Fruit fly (Drosophila melanogaster) whole organism, embryonic: ENCODE measurements around the gene mh.

Experiments used
- Ada2b ChIP-seq: fragments of 200-800 bp; sonication (Bioruptor generic); IDR thresholded peaks from 2 replicates; pipeline ENCODE4 v1.3.6; 2022; ENCODE audit warnings: missing biosample characterization, missing genetic modification characterization
- Bteb2 ChIP-seq: fragments of 200-800 bp; sonication (Bioruptor generic); optimal IDR thresholded peaks from 2 replicates; lab custom pipeline; 2016; ENCODE audit warnings: missing biosample characterization, missing genetic modification characterization
- CG12219 ChIP-seq: fragments of 200-800 bp; sonication (Bioruptor generic); optimal IDR thresholded peaks from 3 replicates; lab custom pipeline; 2018; ENCODE audit warnings: missing biosample characterization, mild to moderate bottlenecking, missing genetic modification characterization
- CG12299 ChIP-seq: fragments of 200-800 bp; sonication (Bioruptor generic); optimal IDR thresholded peaks from 2 replicates; lab custom pipeline; 2018; ENCODE audit warnings: missing biosample characterization, mild to moderate bottlenecking, missing genetic modification characterization
- CG12391 ChIP-seq: fragments of 200-800 bp; sonication (Bioruptor generic); optimal IDR thresholded peaks from 3 replicates; lab custom pipeline; 2018; ENCODE audit warnings: missing biosample characterization, mild to moderate bottlenecking, missing genetic modification characterization, moderate library complexity
- CG1603 ChIP-seq: fragments of 200-800 bp; sonication (Bioruptor generic); optimal IDR thresholded peaks from 2 replicates; lab custom pipeline; 2019; ENCODE audit warnings: missing biosample characterization, mild to moderate bottlenecking, missing genetic modification characterization, moderate library complexity
- CG17359 ChIP-seq: fragments of 200-800 bp; sonication (Bioruptor generic); optimal IDR thresholded peaks from 3 replicates; lab custom pipeline; 2018; ENCODE audit warnings: missing biosample characterization, mild to moderate bottlenecking, missing genetic modification characterization, moderate library complexity
- CG17568 ChIP-seq: fragments of 200-800 bp; sonication (Bioruptor generic); optimal IDR thresholded peaks from 2 replicates; lab custom pipeline; 2018; ENCODE audit warnings: missing biosample characterization, mild to moderate bottlenecking, missing genetic modification characterization, moderate library complexity
- CG18476 ChIP-seq: fragments of 200-800 bp; sonication (Bioruptor generic); optimal IDR thresholded peaks from 2 replicates; lab custom pipeline; 2016; ENCODE audit warnings: missing biosample characterization, mild to moderate bottlenecking, missing genetic modification characterization
- CG42726 ChIP-seq: fragments of 200-800 bp; sonication (Bioruptor generic); IDR thresholded peaks from 2 replicates; pipeline ENCODE4 v1.3.6; 2022; ENCODE audit warnings: missing biosample characterization, missing genetic modification characterization; ENCODE audit not compliant: partially characterized antibody
- CG4282 ChIP-seq: fragments of 200-800 bp; sonication (Bioruptor generic); optimal IDR thresholded peaks from 2 replicates; lab custom pipeline; 2016; ENCODE audit warnings: missing biosample characterization, missing genetic modification characterization
- CG4404 ChIP-seq: fragments of 200-800 bp; sonication (Bioruptor generic); IDR thresholded peaks from 2 replicates; pipeline ENCODE4 v1.3.6; 2022; ENCODE audit warnings: missing biosample characterization, missing genetic modification characterization
- CG4617 ChIP-seq: fragments of 200-800 bp; sonication (Bioruptor generic); optimal IDR thresholded peaks from 3 replicates; lab custom pipeline; 2016; ENCODE audit warnings: missing biosample characterization, missing genetic modification characterization, borderline replicate concordance
- CG4707 ChIP-seq: fragments of 200-800 bp; sonication (Bioruptor generic); optimal IDR thresholded peaks from 2 replicates; lab custom pipeline; 2018; ENCODE audit warnings: missing biosample characterization, mild to moderate bottlenecking, missing genetic modification characterization, moderate library complexity
- CG5180 ChIP-seq: fragments of 200-800 bp; sonication (Bioruptor generic); optimal IDR thresholded peaks from 3 replicates; lab custom pipeline; 2017; ENCODE audit warnings: missing biosample characterization, missing genetic modification characterization, mild to moderate bottlenecking, moderate library complexity, missing genetic modification reagents
- CG5953 ChIP-seq: fragments of 200-800 bp; sonication (Bioruptor generic); IDR thresholded peaks from 2 replicates; pipeline ENCODE4 v1.3.6; 2022; ENCODE audit warnings: missing biosample characterization, missing genetic modification characterization
- CG7556 ChIP-seq: fragments of 200-800 bp; sonication (Bioruptor generic); optimal IDR thresholded peaks from 2 replicates; lab custom pipeline; 2017; ENCODE audit warnings: missing biosample characterization, mild to moderate bottlenecking, missing genetic modification characterization
- CG8290 ChIP-seq, 3 experiments: fragments of 200-800 bp; sonication (Bioruptor generic); optimal IDR thresholded peaks; 2 replicates each; lab custom pipeline; 2016 to 2019; ENCODE audit warnings: missing biosample characterization in 3 of 3, missing genetic modification characterization in 3 of 3, mild to moderate bottlenecking in 2 of 3, moderate library complexity in 1 of 3
- CG9727 ChIP-seq: fragments of 200-800 bp; sonication (Bioruptor generic); optimal IDR thresholded peaks from 3 replicates; lab custom pipeline; 2017; ENCODE audit warnings: missing biosample characterization, mild to moderate bottlenecking, missing genetic modification characterization
- Hr3 ChIP-seq: fragments of 200-800 bp; sonication (Bioruptor generic); optimal IDR thresholded peaks from 3 replicates; lab custom pipeline; 2016; ENCODE audit warnings: missing biosample characterization, missing genetic modification characterization
- Lpt ChIP-seq: fragments of >200 bp; optimal IDR thresholded peaks from 2 replicates; lab custom pipeline; 2018; ENCODE audit warnings: missing biosample characterization, missing genetic modification characterization
- MBD-R2 ChIP-seq: fragments of 200-800 bp; sonication (Bioruptor generic); IDR thresholded peaks from 2 replicates; pipeline ENCODE4 v1.3.6; 2022; ENCODE audit warnings: missing biosample characterization, missing genetic modification characterization
- Mes4 ChIP-seq: fragments of 200-800 bp; sonication (Bioruptor generic); optimal IDR thresholded peaks from 2 replicates; lab custom pipeline; 2016; ENCODE audit warnings: missing biosample characterization, missing genetic modification characterization
- Mrtf ChIP-seq: fragments of 200-800 bp; sonication (Bioruptor generic); IDR thresholded peaks from 3 replicates; pipeline ENCODE4 v1.3.6; 2022; ENCODE audit warnings: missing biosample characterization, missing genetic modification characterization
- NfI ChIP-seq: fragments of 200-800 bp; sonication (Bioruptor generic); optimal IDR thresholded peaks from 3 replicates; lab custom pipeline; 2018; ENCODE audit warnings: missing biosample characterization, mild to moderate bottlenecking, missing genetic modification characterization, moderate library complexity
- Opbp ChIP-seq: fragments of 200-800 bp; sonication (Bioruptor generic); IDR thresholded peaks from 3 replicates; pipeline ENCODE4 v1.3.6; 2022; ENCODE audit warnings: missing biosample characterization, missing genetic modification characterization; ENCODE audit not compliant: partially characterized antibody
- Ptx1 ChIP-seq: fragments of 200-800 bp; sonication (Bioruptor generic); IDR thresholded peaks from 2 replicates; pipeline ENCODE4 v1.3.6; 2022; ENCODE audit warnings: missing biosample characterization, missing genetic modification characterization
- Sox102F ChIP-seq: fragments of 200-800 bp; sonication (Bioruptor generic); optimal IDR thresholded peaks from 2 replicates; lab custom pipeline; 2018; ENCODE audit warnings: missing biosample characterization, mild to moderate bottlenecking, missing genetic modification characterization, moderate library complexity
- Xrp1 ChIP-seq: fragments of 200-800 bp; sonication (Bioruptor generic); IDR thresholded peaks from 2 replicates; pipeline ENCODE4 v1.3.6; 2022; ENCODE audit warnings: missing biosample characterization, missing genetic modification characterization
- al ChIP-seq: fragments of 200-800 bp; sonication (Bioruptor generic); IDR thresholded peaks from 2 replicates; pipeline ENCODE4 v1.3.6; 2022; ENCODE audit warnings: missing biosample characterization, missing genetic modification characterization
- crol ChIP-seq: fragments of 200-800 bp; sonication (Bioruptor generic); IDR thresholded peaks from 2 replicates; pipeline ENCODE4 v1.3.6; 2022; ENCODE audit warnings: missing biosample characterization, missing genetic modification characterization
- dm ChIP-seq: fragments of 200-800 bp; sonication (Bioruptor generic); optimal IDR thresholded peaks from 3 replicates; lab custom pipeline; 2016; ENCODE audit warnings: missing biosample characterization, missing genetic modification characterization
- dpn ChIP-seq, 2 experiments: fragments of 200-800 bp; sonication (Bioruptor generic); optimal IDR thresholded peaks; 3 replicates each; lab custom pipeline; 2016; ENCODE audit warnings: missing biosample characterization in 2 of 2, missing genetic modification characterization in 2 of 2
- en ChIP-seq: fragments of 200-800 bp; sonication (Bioruptor generic); optimal IDR thresholded peaks from 2 replicates; lab custom pipeline; 2016; ENCODE audit warnings: missing biosample characterization, missing genetic modification characterization
- eve ChIP-seq, 2 experiments: fragments of >200 bp; optimal IDR thresholded peaks; 2 replicates each; lab custom pipeline; 2017; ENCODE audit warnings: missing biosample characterization in 2 of 2, missing genetic modification characterization in 2 of 2
- ewg ChIP-seq: fragments of 200-800 bp; sonication (Bioruptor generic); optimal IDR thresholded peaks from 3 replicates; lab custom pipeline; 2017; ENCODE audit warnings: mild to moderate bottlenecking, missing biosample characterization, missing genetic modification reagents, missing genetic modification characterization
- fu2 ChIP-seq: fragments of 200-800 bp; sonication (Bioruptor generic); optimal IDR thresholded peaks from 2 replicates; lab custom pipeline; 2016; ENCODE audit warnings: missing biosample characterization, missing genetic modification characterization
- ind ChIP-seq: fragments of 200-800 bp; sonication (Bioruptor generic); optimal IDR thresholded peaks from 3 replicates; lab custom pipeline; 2016; ENCODE audit warnings: missing biosample characterization, missing genetic modification characterization
- kah ChIP-seq: fragments of 200-800 bp; sonication (Bioruptor generic); optimal IDR thresholded peaks from 2 replicates; lab custom pipeline; 2018; ENCODE audit warnings: missing biosample characterization, mild to moderate bottlenecking, missing genetic modification characterization
- nerfin-2 ChIP-seq: fragments of 200-800 bp; sonication (Bioruptor generic); IDR thresholded peaks from 2 replicates; pipeline ENCODE4 v1.3.6; 2022; ENCODE audit warnings: missing biosample characterization, missing genetic modification characterization; ENCODE audit not compliant: partially characterized antibody
- nom ChIP-seq: fragments of 200-800 bp; sonication (Bioruptor generic); optimal IDR thresholded peaks from 2 replicates; lab custom pipeline; 2017; ENCODE audit warnings: missing biosample characterization, missing genetic modification characterization, mild to moderate bottlenecking, moderate library complexity, missing genetic modification reagents
- pan ChIP-seq, 4 experiments: fragments of >200 bp in 3 of 4; fragments of 200-800 bp in 1 of 4; sonication (Bioruptor generic) in 1 of 4; optimal IDR thresholded peaks in 3 of 4; IDR thresholded peaks in 1 of 4; 2 replicates each; pipeline versions ENCODE4 v1.3.6 to Lab custom; 2017 to 2022; ENCODE audit warnings: missing biosample characterization in 2 of 4, missing genetic modification characterization in 2 of 4, mixed read lengths in 1 of 4
- sd ChIP-seq: fragments of 200-800 bp; sonication (Bioruptor generic); optimal IDR thresholded peaks from 3 replicates; lab custom pipeline; 2018; ENCODE audit warnings: missing biosample characterization, mild to moderate bottlenecking, missing genetic modification characterization, moderate library complexity
- sisA ChIP-seq: fragments of 200-800 bp; sonication (Bioruptor generic); IDR thresholded peaks from 2 replicates; pipeline ENCODE4 v1.3.6; 2022; ENCODE audit warnings: missing biosample characterization, missing genetic modification characterization
- stc ChIP-seq: fragments of 200-800 bp; sonication (Bioruptor generic); IDR thresholded peaks from 2 replicates; pipeline ENCODE4 v1.3.6; 2022; ENCODE audit warnings: missing biosample characterization, missing genetic modification characterization
- trh ChIP-seq: fragments of 200-800 bp; sonication (Bioruptor generic); optimal IDR thresholded peaks from 2 replicates; lab custom pipeline; 2016; ENCODE audit warnings: missing biosample characterization, missing genetic modification characterization
- ttk ChIP-seq: fragments of 200-800 bp; sonication (Bioruptor generic); IDR thresholded peaks from 2 replicates; pipeline ENCODE4 v2.1.2; 2022; ENCODE audit warnings: missing biosample characterization, missing genetic modification characterization
- unpg ChIP-seq: fragments of 200-800 bp; sonication (Bioruptor generic); optimal IDR thresholded peaks from 3 replicates; lab custom pipeline; 2018; ENCODE audit warnings: missing biosample characterization, mild to moderate bottlenecking, missing genetic modification characterization, moderate library complexity
- z ChIP-seq: fragments of 200-800 bp; sonication (Bioruptor generic); IDR thresholded peaks from 3 replicates; pipeline ENCODE4 v1.3.6; 2022; ENCODE audit warnings: missing biosample characterization, missing genetic modification characterization
- zfh1 ChIP-seq: fragments of 200-800 bp; sonication (Bioruptor generic); IDR thresholded peaks from 3 replicates; pipeline ENCODE4 v1.3.6; 2022; ENCODE audit warnings: missing biosample characterization, missing genetic modification characterization

mh gene

DNA sequence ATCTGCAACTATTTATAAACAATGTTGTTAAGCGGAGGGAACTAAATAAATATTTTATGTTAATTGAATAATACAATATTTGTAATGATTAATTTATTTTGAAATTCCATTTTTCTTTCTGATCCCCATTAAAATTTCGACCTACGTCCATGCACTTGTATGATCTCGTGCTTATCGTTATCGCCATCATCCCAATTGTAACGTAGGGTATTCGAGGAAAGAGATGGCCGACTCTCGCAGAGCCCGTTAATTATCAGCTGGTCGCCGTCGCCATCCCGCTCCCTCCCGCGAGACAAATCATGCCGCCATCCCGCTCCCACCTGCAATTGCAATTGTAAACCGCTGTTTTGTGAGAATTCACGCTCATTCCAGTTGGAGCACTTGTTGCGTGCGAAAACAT lies 22.1 kb downstream of the mh start, which contains the start of gene CG11655:
CG11655 (plus strand) TSS at position 351 of the 400 bp plus-strand sequence.
- TF ChIP-seq ewg (GFP tag; lab: Kevin White, UChicago): no peak
- TF ChIP-seq nom (GFP tag; lab: Kevin White, UChicago): peak; percentile 45
- peak; percentile 5 for TF ChIP-seq kah (GFP tag; lab: Kevin White, UChicago)
- no peak for TF ChIP-seq sd (tag; lab: Kevin White, UChicago)
- TF ChIP-seq trh (GFP tag; lab: Kevin White, UChicago): no peak
- no peak for TF ChIP-seq stc
- TF ChIP-seq CG12299: no peak
- no peak for TF ChIP-seq CG42726 (GFP tag; lab: Robert Waterston, UW)
- TF ChIP-seq al (GFP tag; lab: Robert Waterston, UW): peak; percentile 37; the same call in 1 of the 2 replicates
- peak; percentile 51; the same call in 1 of the 2 replicates for TF ChIP-seq Ptx1
- no peak for TF ChIP-seq CG4404 (GFP tag; lab: Robert Waterston, UW)
- no peak for TF ChIP-seq Lpt (GFP tag; lab: Kevin White, UChicago)
- peak; percentile 41; the same call in 1 of the 2 replicates for TF ChIP-seq sisA (GFP tag; lab: Robert Waterston, UW)
- no peak for TF ChIP-seq CG5953 (GFP tag; lab: Robert Waterston, UW)
- peak; percentile 30 for TF ChIP-seq NfI (GFP tag; lab: Kevin White, UChicago)
- TF ChIP-seq Mes4 (GFP tag; lab: Kevin White, UChicago): no peak
- peak; percentile 21; the same call in 1 of the 2 replicates for TF ChIP-seq Ada2b
- peak; percentile 4 for TF ChIP-seq CG17359 (tag; lab: Kevin White, UChicago)
- TF ChIP-seq CG9727 (GFP tag; lab: Kevin White, UChicago): peak; percentile 40
- TF ChIP-seq unpg (GFP tag; lab: Kevin White, UChicago): peak; percentile 21
- TF ChIP-seq CG12391 (tag; lab: Kevin White, UChicago): peak; percentile 54
- TF ChIP-seq Bteb2 (GFP tag; lab: Kevin White, UChicago): no peak
- TF ChIP-seq CG5180 (GFP tag; lab: Kevin White, UChicago): no peak
- peak; percentile 10 for TF ChIP-seq CG7556
- TF ChIP-seq Hr3: peak; percentile 4
- peak in 1 of 2 experiments; percentile 17 for TF ChIP-seq dpn (GFP tag; optimal IDR thresholded peaks at IDR 0.05; lab: Kevin White, UChicago)
- no peak for TF ChIP-seq en
- no peak for TF ChIP-seq Mrtf (GFP tag; lab: Robert Waterston, UW)
- no peak for TF ChIP-seq z (GFP tag; lab: Robert Waterston, UW)
- TF ChIP-seq Opbp (GFP tag; lab: Robert Waterston, UW): no peak
- TF ChIP-seq nerfin-2 (GFP tag; lab: Robert Waterston, UW): no peak
- no peak for TF ChIP-seq pan (optimal IDR thresholded peaks at IDR 0.05; lab: Kevin White, UChicago)
- TF ChIP-seq pan (GFP tag; optimal IDR thresholded peaks at IDR 0.05 in 1 of 2, IDR thresholded peaks at IDR 0.05 in 1 of 2): peak in 1 of 2 experiments; percentile 47
- peak; percentile 17 for TF ChIP-seq Sox102F
- TF ChIP-seq eve (GFP tag; optimal IDR thresholded peaks at IDR 0.05; lab: Kevin White, UChicago): no peak
- peak; percentile 41 for TF ChIP-seq ind (GFP tag; lab: Kevin White, UChicago)
- TF ChIP-seq dm: peak; percentile 9
- 0 out of 2 replicates have a peak, but pooled peaks have one; percentile 27 for TF ChIP-seq crol (GFP tag; lab: Robert Waterston, UW)
- TF ChIP-seq CG17568 (GFP tag; lab: Kevin White, UChicago): no peak
- TF ChIP-seq fu2 (GFP tag; lab: Kevin White, UChicago): no peak
- peak; percentile 68; the same call in 2 of the 3 replicates for TF ChIP-seq zfh1 (GFP tag; lab: Robert Waterston, UW)
- TF ChIP-seq CG18476 (GFP tag; lab: Kevin White, UChicago): no peak
- TF ChIP-seq MBD-R2: peak; percentile 67
- no peak for TF ChIP-seq CG4617 (GFP tag; lab: Kevin White, UChicago)
- peak; percentile 66 for TF ChIP-seq Xrp1
- no peak for TF ChIP-seq CG1603
- TF ChIP-seq CG8290 (GFP tag; optimal IDR thresholded peaks at IDR 0.05; lab: Kevin White, UChicago): no peak
- no peak for TF ChIP-seq CG8290 (tag; optimal IDR thresholded peaks at IDR 0.05; lab: Kevin White, UChicago)
- no peak for TF ChIP-seq CG4707 (GFP tag; lab: Kevin White, UChicago)
- no peak for TF ChIP-seq CG12219 (GFP tag; lab: Kevin White, UChicago)
- no peak for TF ChIP-seq CG4282 (GFP tag; lab: Kevin White, UChicago)
- no peak for TF ChIP-seq ttk (GFP tag; lab: Robert Waterston, UW)
